Worm (Caenorhabditis elegans): ENCODE results near the gene F47E1.2.

DNA sequence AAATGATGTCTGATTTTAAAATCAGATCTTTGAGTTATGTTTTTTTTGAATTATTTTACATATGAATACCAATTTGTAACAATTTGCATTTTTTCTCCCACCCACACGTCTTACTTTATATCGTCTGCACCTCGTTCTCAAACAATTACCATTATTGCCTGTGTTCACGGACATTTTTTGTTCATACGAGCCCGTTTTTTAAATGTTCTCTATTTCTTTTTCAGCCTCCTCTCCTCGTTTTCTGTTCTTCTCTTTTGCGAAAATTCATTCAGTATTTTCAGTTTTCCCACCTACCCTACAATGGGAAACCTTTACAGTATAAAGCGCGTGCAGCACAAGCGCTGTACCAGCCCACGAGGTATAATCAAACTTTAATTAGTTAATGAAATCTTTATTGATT, 11.5 kb upstream of the F47E1.2 start, which contains the start of gene prdm-14:
- no peak for TF ChIP-seq ceh-83 (GFP tag; optimal IDR thresholded peaks at IDR 0.05)
- no peak for TF ChIP-seq nhr-28 (tag; optimal IDR thresholded peaks at IDR 0.05)
- no peak for TF ChIP-seq bed-3 (GFP tag; optimal IDR thresholded peaks at IDR 0.05)
- no peak for TF ChIP-seq pha-4 (tag; optimal IDR thresholded peaks at IDR 0.05)
- TF ChIP-seq elt-3 (tag; optimal IDR thresholded peaks at IDR 0.05), result no peak
- TF ChIP-seq snpc-4 (tag; optimal IDR thresholded peaks at IDR 0.05), result no peak
- TF ChIP-seq zip-8 (tag; optimal IDR thresholded peaks at IDR 0.05), result no peak
- no peak for TF ChIP-seq nhr-237 (tag; optimal IDR thresholded peaks at IDR 0.05)
- no peak for TF ChIP-seq blmp-1 (tag; optimal IDR thresholded peaks at IDR 0.05)
- TF ChIP-seq unc-39 (tag; optimal IDR thresholded peaks at IDR 0.05), result no peak
